Fruit fly (Drosophila melanogaster) whole organism, embryonic: Measurements from ENCODE around the gene CSN5.

Source experiments
- Asciz ChIP-seq: fragments of 200-800 bp; sonication (Bioruptor generic); optimal IDR thresholded peaks from 2 replicates; lab custom pipeline; 2017; ENCODE audit warnings: missing biosample characterization, mild to moderate bottlenecking, missing genetic modification characterization, missing genetic modification reagents
- B-H2 ChIP-seq: fragments of 200-800 bp; sonication (Bioruptor generic); optimal IDR thresholded peaks from 2 replicates; lab custom pipeline; 2018; ENCODE audit warnings: missing biosample characterization, mild to moderate bottlenecking, missing genetic modification characterization
- Blimp-1 ChIP-seq: fragments of 200-800 bp; sonication (Bioruptor generic); optimal IDR thresholded peaks from 3 replicates; lab custom pipeline; 2018; ENCODE audit warnings: missing biosample characterization, missing genetic modification characterization, mild to moderate bottlenecking, moderate library complexity, missing genetic modification reagents
- CG11696 ChIP-seq: fragments of 200-800 bp; sonication (Bioruptor generic); IDR thresholded peaks from 2 replicates; pipeline ENCODE4 v1.3.6; 2022; ENCODE audit warnings: missing biosample characterization, missing genetic modification characterization
- CG13287 ChIP-seq: fragments of 200-800 bp; sonication (Bioruptor generic); IDR thresholded peaks from 2 replicates; pipeline ENCODE4 v1.3.6; 2022; ENCODE audit warnings: missing biosample characterization, missing genetic modification characterization; ENCODE audit not compliant: partially characterized antibody
- CG14050 ChIP-seq: fragments of 200-800 bp; sonication (Bioruptor generic); IDR thresholded peaks from 3 replicates; pipeline ENCODE4 v1.3.6; 2022; ENCODE audit warnings: missing biosample characterization, missing genetic modification characterization
- CG14710 ChIP-seq: fragments of 200-800 bp; sonication (Bioruptor generic); optimal IDR thresholded peaks from 3 replicates; lab custom pipeline; 2019; ENCODE audit warnings: missing biosample characterization, mild to moderate bottlenecking, missing genetic modification characterization, moderate library complexity
- CG17328 ChIP-seq: fragments of 200-800 bp; sonication (Bioruptor generic); IDR thresholded peaks from 2 replicates; pipeline ENCODE4 v1.3.6; 2022; ENCODE audit warnings: missing biosample characterization, missing genetic modification characterization
- CG18764 ChIP-seq: fragments of 200-800 bp; sonication (Bioruptor generic); optimal IDR thresholded peaks from 3 replicates; lab custom pipeline; 2016; ENCODE audit warnings: missing biosample characterization, missing genetic modification characterization
- CG2120 ChIP-seq: fragments of 200-800 bp; sonication (Bioruptor generic); optimal IDR thresholded peaks from 3 replicates; lab custom pipeline; 2016; ENCODE audit warnings: missing biosample characterization, missing genetic modification characterization
- CG4328 ChIP-seq: fragments of 200-800 bp; sonication (Bioruptor generic); optimal IDR thresholded peaks from 3 replicates; lab custom pipeline; 2017; ENCODE audit warnings: missing biosample characterization, missing genetic modification reagents, missing genetic modification characterization
- CG4424 ChIP-seq: fragments of 200-800 bp; sonication (Bioruptor generic); optimal IDR thresholded peaks from 3 replicates; lab custom pipeline; 2016; ENCODE audit warnings: missing biosample characterization, missing genetic modification characterization
- CG4820 ChIP-seq: fragments of 200-800 bp; sonication (Bioruptor generic); optimal IDR thresholded peaks from 3 replicates; lab custom pipeline; 2016; ENCODE audit warnings: missing biosample characterization, missing genetic modification characterization
- CG7271 ChIP-seq: fragments of 200-800 bp; sonication (Bioruptor generic); optimal IDR thresholded peaks from 2 replicates; lab custom pipeline; 2018; ENCODE audit warnings: missing biosample characterization, mild to moderate bottlenecking, missing genetic modification characterization, moderate library complexity
- CG7372 ChIP-seq: fragments of 200-800 bp; sonication (Bioruptor generic); IDR thresholded peaks from 2 replicates; pipeline ENCODE4 v1.3.6; 2022; ENCODE audit warnings: missing biosample characterization, missing genetic modification characterization
- CG7963 ChIP-seq: fragments of 200-800 bp; sonication (Bioruptor generic); IDR thresholded peaks from 3 replicates; pipeline ENCODE4 v1.3.6; 2022; ENCODE audit warnings: missing biosample characterization, missing genetic modification characterization; ENCODE audit not compliant: partially characterized antibody
- CG8089 ChIP-seq: fragments of 200-800 bp; sonication (Bioruptor generic); optimal IDR thresholded peaks from 3 replicates; lab custom pipeline; 2016; ENCODE audit warnings: missing biosample characterization, missing genetic modification characterization
- CG8281 ChIP-seq: fragments of 200-800 bp; sonication (Bioruptor generic); optimal IDR thresholded peaks from 2 replicates; lab custom pipeline; 2018; ENCODE audit warnings: missing biosample characterization, mild to moderate bottlenecking, missing genetic modification characterization, moderate library complexity
- CG8290 ChIP-seq, 3 experiments: fragments of 200-800 bp; sonication (Bioruptor generic); optimal IDR thresholded peaks; 2 replicates each; lab custom pipeline; 2016 to 2019; ENCODE audit warnings: missing biosample characterization in 3 of 3, missing genetic modification characterization in 3 of 3, mild to moderate bottlenecking in 2 of 3, moderate library complexity in 1 of 3
- CTCF ChIP-seq: fragments of 200-800 bp; sonication (Bioruptor generic); optimal IDR thresholded peaks from 2 replicates; lab custom pipeline; 2017; ENCODE audit warnings: missing biosample characterization, mild to moderate bottlenecking, missing genetic modification characterization, moderate library complexity
- HHEX ChIP-seq: fragments of 200-800 bp; sonication (Bioruptor generic); optimal IDR thresholded peaks from 3 replicates; lab custom pipeline; 2017; ENCODE audit warnings: missing biosample characterization, mild to moderate bottlenecking, missing genetic modification characterization, missing genetic modification reagents
- Kr ChIP-seq: fragments of 200-800 bp; sonication (Bioruptor generic); optimal IDR thresholded peaks from 2 replicates; lab custom pipeline; 2017; ENCODE audit warnings: missing biosample characterization, mild to moderate bottlenecking, missing genetic modification characterization
- Med ChIP-seq: fragments of 200-800 bp; sonication (Bioruptor generic); peaks from one replicate; lab custom pipeline; 2016; ENCODE audit warnings: missing biosample characterization, missing genetic modification characterization, mild to moderate bottlenecking, inconsistent platforms, moderate library complexity
- NK7.1 ChIP-seq: fragments of 200-800 bp; sonication (Bioruptor generic); optimal IDR thresholded peaks from 3 replicates; lab custom pipeline; 2016; ENCODE audit warnings: missing biosample characterization, missing genetic modification characterization
- Neu2 ChIP-seq: fragments of 200-800 bp; sonication (Bioruptor generic); optimal IDR thresholded peaks from 3 replicates; lab custom pipeline; 2016; ENCODE audit warnings: missing biosample characterization, missing genetic modification characterization, borderline replicate concordance
- Oaz ChIP-seq: fragments of 200-800 bp; sonication (Bioruptor generic); IDR thresholded peaks from 2 replicates; pipeline ENCODE4 v1.3.6; 2022; ENCODE audit warnings: missing biosample characterization, missing genetic modification characterization
- Ravus ChIP-seq: fragments of 200-800 bp; sonication (Bioruptor generic); IDR thresholded peaks from 2 replicates; pipeline ENCODE4 v1.3.6; 2022; ENCODE audit warnings: missing biosample characterization, missing genetic modification characterization
- abd-A ChIP-seq: fragments of 200-800 bp; sonication (Bioruptor generic); optimal IDR thresholded peaks from 3 replicates; lab custom pipeline; 2019; ENCODE audit warnings: missing biosample characterization, mild to moderate bottlenecking, missing genetic modification characterization, moderate library complexity
- ap ChIP-seq: fragments of 200-800 bp; sonication (Bioruptor generic); IDR thresholded peaks from 2 replicates; pipeline ENCODE4 v1.3.6; 2022; ENCODE audit warnings: missing biosample characterization, missing genetic modification characterization
- ato ChIP-seq: fragments of 200-800 bp; sonication (Bioruptor generic); IDR thresholded peaks from 2 replicates; pipeline ENCODE4 v1.3.6; 2022; ENCODE audit warnings: missing biosample characterization, missing genetic modification characterization; ENCODE audit not compliant: partially characterized antibody
- az2 ChIP-seq: fragments of 200-800 bp; sonication (Bioruptor generic); optimal IDR thresholded peaks from 3 replicates; lab custom pipeline; 2016; ENCODE audit warnings: missing biosample characterization, missing genetic modification characterization
- br ChIP-seq: fragments of >200 bp; optimal IDR thresholded peaks from 2 replicates; lab custom pipeline; 2017
- crol ChIP-seq: fragments of 200-800 bp; sonication (Bioruptor generic); IDR thresholded peaks from 2 replicates; pipeline ENCODE4 v1.3.6; 2022; ENCODE audit warnings: missing biosample characterization, missing genetic modification characterization
- disco-r ChIP-seq: fragments of 200-800 bp; sonication (Bioruptor generic); optimal IDR thresholded peaks from 2 replicates; lab custom pipeline; 2016; ENCODE audit warnings: missing biosample characterization, missing genetic modification characterization
- dysf ChIP-seq: fragments of 200-800 bp; sonication (Bioruptor generic); IDR thresholded peaks from 3 replicates; pipeline ENCODE4 v1.3.6; 2022; ENCODE audit warnings: missing biosample characterization, missing genetic modification characterization
- fru ChIP-seq: fragments of >200 bp; optimal IDR thresholded peaks from 2 replicates; lab custom pipeline; 2017
- kah ChIP-seq: fragments of 200-800 bp; sonication (Bioruptor generic); optimal IDR thresholded peaks from 2 replicates; lab custom pipeline; 2018; ENCODE audit warnings: missing biosample characterization, mild to moderate bottlenecking, missing genetic modification characterization
- lov ChIP-seq, 2 experiments: fragments of 200-800 bp in 1 of 2; fragments of >200 bp in 1 of 2; sonication (Bioruptor generic) in 1 of 2; IDR thresholded peaks in 1 of 2; optimal IDR thresholded peaks in 1 of 2; 2 replicates in 1 of 2; 3 replicates in 1 of 2; pipeline versions ENCODE4 v1.3.6 to Lab custom; 2017 to 2022; ENCODE audit warnings: missing biosample characterization in 1 of 2, missing genetic modification characterization in 1 of 2
- oc ChIP-seq: fragments of 200-800 bp; sonication (Bioruptor generic); optimal IDR thresholded peaks from 2 replicates; lab custom pipeline; 2018; ENCODE audit warnings: missing biosample characterization, mild to moderate bottlenecking, missing genetic modification characterization, moderate library complexity
- otp ChIP-seq: fragments of 200-800 bp; sonication (Bioruptor generic); IDR thresholded peaks from 3 replicates; pipeline ENCODE4, ENCODE4 v1.3.6; 2022; ENCODE audit warnings: missing biosample characterization, missing genetic modification characterization
- pnt ChIP-seq: fragments of 200-800 bp; sonication (Bioruptor generic); optimal IDR thresholded peaks from 3 replicates; lab custom pipeline; 2016; ENCODE audit warnings: missing biosample characterization, missing genetic modification characterization
- psq ChIP-seq: fragments of 200-800 bp; sonication (Bioruptor generic); optimal IDR thresholded peaks from 2 replicates; lab custom pipeline; 2017; ENCODE audit warnings: missing biosample characterization, missing genetic modification characterization
- sim ChIP-seq: fragments of 200-800 bp; sonication (Bioruptor generic); IDR thresholded peaks from 2 replicates; pipeline ENCODE4 v1.3.6; 2022; ENCODE audit warnings: missing biosample characterization, missing genetic modification characterization
- slou ChIP-seq: fragments of 200-800 bp; sonication (Bioruptor generic); optimal IDR thresholded peaks from 3 replicates; lab custom pipeline; 2016; ENCODE audit warnings: missing biosample characterization, missing genetic modification characterization
- slp2 ChIP-seq: fragments of 200-800 bp; sonication (Bioruptor generic); optimal IDR thresholded peaks from 2 replicates; lab custom pipeline; 2016; ENCODE audit warnings: missing biosample characterization, missing genetic modification characterization
- tin ChIP-seq: fragments of 200-800 bp; sonication (Bioruptor generic); optimal IDR thresholded peaks from 3 replicates; lab custom pipeline; 2016; ENCODE audit warnings: missing biosample characterization, missing genetic modification characterization
- wdn ChIP-seq: fragments of 200-800 bp; sonication (Bioruptor generic); IDR thresholded peaks from 2 replicates; pipeline ENCODE4 v1.3.6; 2022; ENCODE audit warnings: missing biosample characterization, missing genetic modification characterization

Gene CSN5

DNA sequence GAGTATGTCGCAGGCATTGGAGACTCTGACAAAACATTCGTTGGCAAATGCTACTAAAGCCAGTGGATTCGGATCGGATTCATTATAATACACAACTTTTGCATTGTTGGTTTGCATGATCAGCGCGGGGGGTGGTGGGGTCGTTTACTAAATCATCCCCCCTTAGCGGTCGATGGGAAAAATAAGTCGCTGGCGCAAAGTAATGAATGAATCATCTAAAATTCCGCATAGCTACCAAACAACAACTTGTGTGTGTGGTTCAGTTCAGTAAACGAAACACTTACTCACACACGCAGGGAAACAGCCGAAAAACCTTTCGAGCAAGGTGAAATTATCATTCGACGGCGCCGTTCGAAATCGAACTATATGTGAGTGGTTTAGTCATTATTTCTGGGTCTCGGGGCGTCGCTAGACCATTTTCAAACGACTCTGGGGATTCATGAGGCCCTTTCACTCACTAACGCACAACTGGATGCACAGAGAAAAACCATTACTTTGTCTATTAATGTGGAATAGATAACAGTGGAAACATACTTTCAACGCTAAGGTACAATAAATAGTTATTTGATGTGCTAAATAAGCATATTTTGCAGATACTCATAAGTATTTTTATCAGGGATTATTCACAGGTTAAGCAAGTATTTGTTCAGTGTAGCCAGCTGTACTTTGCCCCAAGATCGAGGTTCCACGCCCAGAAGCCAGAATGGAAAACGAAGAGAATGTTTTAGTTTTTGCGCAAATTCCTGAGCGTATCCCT is 21.3 kb upstream of the CSN5 start (continued):
- TF ChIP-seq CG7372 (GFP tag; lab: Robert Waterston, UW): peak; percentile 71; the same call in 1 of the 2 replicates
- peak; percentile 68 for TF ChIP-seq crol (GFP tag; lab: Robert Waterston, UW)
- no peak for TF ChIP-seq Asciz
- no peak for TF ChIP-seq kah (GFP tag; lab: Kevin White, UChicago)
- TF ChIP-seq dysf (GFP tag; lab: Robert Waterston, UW): peak; percentile 76
- TF ChIP-seq CG8281 (tag; lab: Kevin White, UChicago): no peak
- no peak for TF ChIP-seq CG13287 (GFP tag; lab: Robert Waterston, UW)
- peak; percentile 58 for TF ChIP-seq CG18764 (GFP tag; lab: Kevin White, UChicago)
- TF ChIP-seq sim (GFP tag; lab: Robert Waterston, UW): peak; percentile 87
- peak; percentile 10 for TF ChIP-seq HHEX
- TF ChIP-seq Ravus (GFP tag; lab: Robert Waterston, UW): peak; percentile 51
- no peak for TF ChIP-seq CG7963 (GFP tag; lab: Robert Waterston, UW)
- TF ChIP-seq CG8290 (GFP tag; optimal IDR thresholded peaks at IDR 0.05; lab: Kevin White, UChicago): no peak
- TF ChIP-seq CG8290 (tag; optimal IDR thresholded peaks at IDR 0.05; lab: Kevin White, UChicago): peak in 1 of 2 experiments; percentile 97
- peak; percentile 75 for TF ChIP-seq Blimp-1 (GFP tag; lab: Kevin White, UChicago)
- peak; percentile 3 for TF ChIP-seq slou (GFP tag; lab: Kevin White, UChicago)
- no peak for TF ChIP-seq CG4328
- peak; percentile 79 for TF ChIP-seq wdn (GFP tag; lab: Robert Waterston, UW)
- TF ChIP-seq CG17328 (GFP tag; lab: Robert Waterston, UW): peak; percentile 88
- TF ChIP-seq, all 482 proteins: peak for 319

DNA sequence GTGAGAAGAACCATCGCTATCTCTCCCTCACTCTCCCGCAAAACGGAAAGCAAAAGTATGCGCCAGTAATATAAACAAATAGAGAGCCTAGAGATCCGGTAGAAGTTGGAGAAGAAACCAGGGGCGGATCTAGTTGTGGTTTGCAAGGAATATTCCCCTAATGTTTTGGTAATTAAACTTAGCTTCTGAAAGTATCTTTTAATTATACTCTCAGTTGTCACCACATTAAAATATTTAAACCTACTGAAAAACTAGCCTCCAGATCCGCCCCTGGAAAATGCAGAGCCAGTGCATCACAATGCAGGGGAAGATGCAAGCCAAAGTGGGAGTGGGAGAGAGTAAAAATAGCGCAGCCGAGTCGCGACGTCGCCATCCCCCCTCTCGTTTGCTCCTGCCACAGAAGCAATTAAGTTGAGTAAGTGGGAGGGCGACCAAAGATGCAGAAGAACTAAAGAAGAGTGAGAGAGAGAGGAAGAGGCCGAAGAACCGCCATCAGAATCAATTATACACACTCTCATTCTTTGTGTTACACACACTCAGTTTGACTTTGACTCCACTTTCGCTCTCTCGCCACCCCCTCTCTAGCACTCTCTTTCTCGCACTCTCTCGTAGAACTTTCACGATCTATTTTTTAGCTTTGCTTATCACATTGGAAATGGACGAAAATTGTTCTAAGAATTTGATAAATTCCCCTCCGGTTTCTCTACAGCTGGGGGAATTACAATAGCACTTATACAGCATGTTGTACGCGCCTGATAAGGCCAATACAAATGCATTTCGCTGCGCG is 20.5 kb upstream of the CSN5 start:
- TF ChIP-seq oc (tag; lab: Kevin White, UChicago): peak; percentile 96
- TF ChIP-seq otp (GFP tag; lab: Robert Waterston, UW): peak; percentile 97
- TF ChIP-seq CG14710 (tag; lab: Kevin White, UChicago): peak; percentile 95
- peak; percentile 48 for TF ChIP-seq CTCF (GFP tag; lab: Kevin White, UChicago)
- no peak for TF ChIP-seq ato (GFP tag; lab: Robert Waterston, UW)
- TF ChIP-seq disco-r: peak; percentile 80
- TF ChIP-seq Neu2 (GFP tag; lab: Kevin White, UChicago): peak; percentile 76
- TF ChIP-seq lov (optimal IDR thresholded peaks at IDR 0.05; lab: Kevin White, UChicago): no peak
- peak; percentile 95 for TF ChIP-seq lov (GFP tag; IDR thresholded peaks at IDR 0.05; lab: Robert Waterston, UW)
- 0 out of 2 replicates have a peak, but pooled peaks have one; percentile 6 for TF ChIP-seq Oaz (GFP tag; lab: Robert Waterston, UW)
- peak; percentile 99 for TF ChIP-seq Med (GFP tag; lab: Kevin White, UChicago)
- no peak for TF ChIP-seq br (lab: Kevin White, UChicago)
- peak; percentile 88 for TF ChIP-seq CG7372 (GFP tag; lab: Robert Waterston, UW)
- TF ChIP-seq slou (GFP tag; lab: Kevin White, UChicago): peak; percentile 43
- peak; percentile 59 for TF ChIP-seq CG7271
- peak; percentile 76 for TF ChIP-seq NK7.1
- peak; percentile 58 for TF ChIP-seq B-H2
- peak; percentile 75 for TF ChIP-seq psq
- TF ChIP-seq CG4424: peak; percentile 97
- no peak for TF ChIP-seq fru (lab: Kevin White, UChicago)
- peak; percentile 90 for TF ChIP-seq ap (GFP tag; lab: Robert Waterston, UW)
- TF ChIP-seq az2 (GFP tag; lab: Kevin White, UChicago): peak; percentile 94
- TF ChIP-seq pnt (GFP tag; lab: Kevin White, UChicago): peak; percentile 96
- TF ChIP-seq Kr: peak; percentile 71
- peak; percentile 89 for TF ChIP-seq slp2 (GFP tag; lab: Kevin White, UChicago)
- peak; percentile 77 for TF ChIP-seq CG11696 (GFP tag; lab: Robert Waterston, UW)
- peak; percentile 92 for TF ChIP-seq CG8089 (GFP tag; lab: Kevin White, UChicago)
- peak; percentile 87 for TF ChIP-seq CG14050
- no peak for TF ChIP-seq abd-A (tag; lab: Kevin White, UChicago)
- peak; percentile 95 for TF ChIP-seq CG4820
- peak; percentile 69 for TF ChIP-seq CG2120 (GFP tag; lab: Kevin White, UChicago)
- peak; percentile 96 for TF ChIP-seq tin
